Fruit fly (Drosophila melanogaster) whole organism, embryonic: ENCODE results near the gene Rab3-GAP.

Experiments
- Atf3 ChIP-seq: fragments of 200-800 bp; sonication (Bioruptor generic); optimal IDR thresholded peaks from 3 replicates; lab custom pipeline; 2016; ENCODE audit warnings: missing biosample characterization, missing genetic modification characterization
- C15 ChIP-seq: fragments of 200-800 bp; sonication (Bioruptor generic); IDR thresholded peaks from 3 replicates; pipeline ENCODE4 v1.3.6; 2022; ENCODE audit warnings: missing biosample characterization, missing genetic modification characterization
- CG10321 ChIP-seq: fragments of 200-800 bp; sonication (Bioruptor generic); IDR thresholded peaks from 2 replicates; pipeline ENCODE4 v1.3.6; 2022; ENCODE audit warnings: missing biosample characterization, missing genetic modification characterization
- CG11247 ChIP-seq: fragments of 200-800 bp; sonication (Bioruptor generic); IDR thresholded peaks from 2 replicates; pipeline ENCODE4 v1.3.6; 2022; ENCODE audit warnings: missing biosample characterization, missing genetic modification characterization
- CG11456 ChIP-seq: fragments of 200-800 bp; sonication (Bioruptor generic); IDR thresholded peaks from 3 replicates; pipeline ENCODE4 v1.3.6; 2022; ENCODE audit warnings: missing biosample characterization, missing genetic modification characterization
- CG11560 ChIP-seq: fragments of 200-800 bp; sonication (Bioruptor generic); IDR thresholded peaks from 3 replicates; pipeline ENCODE4 v1.3.6; 2022; ENCODE audit warnings: missing biosample characterization, missing genetic modification characterization
- CG12155 ChIP-seq: fragments of 200-800 bp; sonication (Bioruptor generic); optimal IDR thresholded peaks from 3 replicates; lab custom pipeline; 2016; ENCODE audit warnings: missing biosample characterization, missing genetic modification characterization
- CG13424 ChIP-seq: fragments of 200-800 bp; sonication (Bioruptor generic); optimal IDR thresholded peaks from 2 replicates; lab custom pipeline; 2019; ENCODE audit warnings: missing biosample characterization, mild to moderate bottlenecking, missing genetic modification characterization, moderate library complexity
- CG14710 ChIP-seq: fragments of 200-800 bp; sonication (Bioruptor generic); optimal IDR thresholded peaks from 3 replicates; lab custom pipeline; 2019; ENCODE audit warnings: missing biosample characterization, mild to moderate bottlenecking, missing genetic modification characterization, moderate library complexity
- CG16779 ChIP-seq: fragments of 200-800 bp; sonication (Bioruptor generic); IDR thresholded peaks from 2 replicates; pipeline ENCODE4 v1.3.6; 2022; ENCODE audit warnings: missing biosample characterization, missing genetic modification characterization
- CG2116 ChIP-seq: fragments of 200-800 bp; sonication (Bioruptor generic); optimal IDR thresholded peaks from 3 replicates; lab custom pipeline; 2018; ENCODE audit warnings: missing biosample characterization, mild to moderate bottlenecking, missing genetic modification characterization
- CG2202 ChIP-seq: fragments of 200-800 bp; sonication (Bioruptor generic); optimal IDR thresholded peaks from 2 replicates; lab custom pipeline; 2018; ENCODE audit warnings: missing biosample characterization, mild to moderate bottlenecking, missing genetic modification characterization
- CG31441 ChIP-seq: fragments of 200-800 bp; sonication (Bioruptor generic); IDR thresholded peaks from 2 replicates; pipeline ENCODE4 v1.3.6; 2022; ENCODE audit warnings: missing biosample characterization, missing genetic modification characterization
- CG3163 ChIP-seq: fragments of 200-800 bp; sonication (Bioruptor generic); optimal IDR thresholded peaks from 3 replicates; lab custom pipeline; 2016; ENCODE audit warnings: missing biosample characterization, missing genetic modification characterization
- CG32767 ChIP-seq: fragments of 200-800 bp; sonication (Bioruptor generic); IDR thresholded peaks from 2 replicates; pipeline ENCODE4 v1.3.6; 2022; ENCODE audit warnings: missing biosample characterization, missing genetic modification characterization
- CG7987 ChIP-seq: fragments of 200-800 bp; sonication (Bioruptor generic); optimal IDR thresholded peaks from 2 replicates; lab custom pipeline; 2018; ENCODE audit warnings: missing biosample characterization, mild to moderate bottlenecking, missing genetic modification characterization, moderate library complexity
- CG8924 ChIP-seq: fragments of 200-800 bp; optimal IDR thresholded peaks from 3 replicates; lab custom pipeline; 2019; ENCODE audit warnings: missing biosample characterization, mild to moderate bottlenecking, missing genetic modification characterization, moderate library complexity
- CG9437 ChIP-seq: fragments of 200-800 bp; sonication (Bioruptor generic); optimal IDR thresholded peaks from 2 replicates; lab custom pipeline; 2018; ENCODE audit warnings: missing biosample characterization, mild to moderate bottlenecking, missing genetic modification characterization
- Dfd ChIP-seq, 2 experiments: fragments of >200 bp; optimal IDR thresholded peaks; 2 replicates each; lab custom pipeline; 2017; ENCODE audit warnings: missing biosample characterization in 2 of 2, missing genetic modification characterization in 2 of 2
- E2f1 ChIP-seq: fragments of 200-800 bp; sonication (Bioruptor generic); IDR thresholded peaks from 2 replicates; pipeline ENCODE4 v1.3.6; 2022; ENCODE audit warnings: missing biosample characterization, missing genetic modification characterization
- Fer3 ChIP-seq: fragments of 200-800 bp; sonication (Bioruptor generic); optimal IDR thresholded peaks from 2 replicates; lab custom pipeline; 2018; ENCODE audit warnings: missing biosample characterization, mild to moderate bottlenecking, missing genetic modification characterization, moderate library complexity
- HLH3B ChIP-seq: fragments of 200-800 bp; sonication (Bioruptor generic); IDR thresholded peaks from 2 replicates; pipeline ENCODE4 v1.3.6; 2022; ENCODE audit warnings: missing biosample characterization, missing genetic modification characterization
- HLH54F ChIP-seq: fragments of 200-800 bp; sonication (Bioruptor generic); optimal IDR thresholded peaks from 3 replicates; lab custom pipeline; 2016; ENCODE audit warnings: missing biosample characterization, missing genetic modification characterization
- Hand ChIP-seq: fragments of 200-800 bp; sonication (Bioruptor generic); optimal IDR thresholded peaks from 2 replicates; lab custom pipeline; 2017; ENCODE audit warnings: mild to moderate bottlenecking, missing biosample characterization, missing genetic modification reagents, missing genetic modification characterization
- HmgD ChIP-seq: fragments of 200-800 bp; sonication (Bioruptor generic); optimal IDR thresholded peaks from 3 replicates; lab custom pipeline; 2016; ENCODE audit warnings: missing biosample characterization, missing genetic modification characterization
- Hr51 ChIP-seq, 2 experiments: fragments of 200-800 bp; sonication (Bioruptor generic); optimal IDR thresholded peaks; 2 replicates in 1 of 2; 3 replicates in 1 of 2; lab custom pipeline; 2016 to 2018; ENCODE audit warnings: missing biosample characterization in 2 of 2, missing genetic modification characterization in 2 of 2, mild to moderate bottlenecking in 1 of 2, moderate library complexity in 1 of 2
- Lim3 ChIP-seq: fragments of 200-800 bp; sonication (Bioruptor generic); IDR thresholded peaks from 2 replicates; pipeline ENCODE4 v1.3.6; 2022; ENCODE audit warnings: missing biosample characterization, missing genetic modification characterization
- MESR4 ChIP-seq: fragments of 200-800 bp; sonication (Bioruptor generic); optimal IDR thresholded peaks from 2 replicates; lab custom pipeline; 2018; ENCODE audit warnings: missing biosample characterization, mild to moderate bottlenecking, missing genetic modification characterization, moderate library complexity
- Mes4 ChIP-seq: fragments of 200-800 bp; sonication (Bioruptor generic); optimal IDR thresholded peaks from 2 replicates; lab custom pipeline; 2016; ENCODE audit warnings: missing biosample characterization, missing genetic modification characterization
- Oli ChIP-seq: fragments of 200-800 bp; sonication (Bioruptor generic); optimal IDR thresholded peaks from 2 replicates; lab custom pipeline; 2018; ENCODE audit warnings: missing biosample characterization, mild to moderate bottlenecking, missing genetic modification characterization, moderate library complexity
- Ptx1 ChIP-seq: fragments of 200-800 bp; sonication (Bioruptor generic); IDR thresholded peaks from 2 replicates; pipeline ENCODE4 v1.3.6; 2022; ENCODE audit warnings: missing biosample characterization, missing genetic modification characterization
- Spps ChIP-seq: fragments of 200-800 bp; sonication (Bioruptor generic); optimal IDR thresholded peaks from 2 replicates; lab custom pipeline; 2018; ENCODE audit warnings: missing biosample characterization, mild to moderate bottlenecking, missing genetic modification characterization
- Stat92E ChIP-seq, 3 experiments: fragments of >200 bp in 2 of 3; fragments of 200-800 bp in 1 of 3; sonication (Bioruptor generic) in 1 of 3; optimal IDR thresholded peaks; 2 replicates each; lab custom pipeline; 2017 to 2019; ENCODE audit warnings: missing biosample characterization in 3 of 3, missing genetic modification characterization in 3 of 3, mild to moderate bottlenecking in 1 of 3, moderate library complexity in 1 of 3
- Trl ChIP-seq, 3 experiments: fragments of >200 bp in 2 of 3; fragments of 200-800 bp in 1 of 3; sonication (Bioruptor generic) in 1 of 3; optimal IDR thresholded peaks; 2 replicates in 1 of 3; 3 replicates in 2 of 3; lab custom pipeline; 2016 to 2017; ENCODE audit warnings: missing biosample characterization in 1 of 3, missing genetic modification characterization in 1 of 3
- Usf ChIP-seq: fragments of 200-800 bp; sonication (Bioruptor generic); optimal IDR thresholded peaks from 2 replicates; lab custom pipeline; 2017; ENCODE audit warnings: missing genotype, missing biosample characterization, missing genetic modification characterization
- ac ChIP-seq: fragments of 200-800 bp; sonication (Bioruptor generic); optimal IDR thresholded peaks from 3 replicates; lab custom pipeline; 2017; ENCODE audit warnings: missing biosample characterization, mild to moderate bottlenecking, missing genetic modification characterization
- ci ChIP-seq: fragments of 200-800 bp; sonication (Bioruptor generic); IDR thresholded peaks from 3 replicates; pipeline ENCODE4 v1.3.6; 2022; ENCODE audit warnings: missing biosample characterization, missing genetic modification characterization
- dan ChIP-seq: fragments of 200-800 bp; sonication (Bioruptor generic); IDR thresholded peaks from 2 replicates; pipeline ENCODE4 v1.3.6; 2022; ENCODE audit warnings: missing biosample characterization, missing genetic modification characterization
- emc ChIP-seq: fragments of 200-800 bp; sonication (Bioruptor generic); optimal IDR thresholded peaks from 2 replicates; lab custom pipeline; 2016; ENCODE audit warnings: missing biosample characterization, missing genetic modification characterization
- gsb-n ChIP-seq: fragments of 200-800 bp; sonication (Bioruptor generic); optimal IDR thresholded peaks from 3 replicates; lab custom pipeline; 2018; ENCODE audit warnings: missing biosample characterization, mild to moderate bottlenecking, missing genetic modification characterization
- ken ChIP-seq: fragments of 200-800 bp; sonication (Bioruptor generic); IDR thresholded peaks from 3 replicates; pipeline ENCODE4 v1.3.6; 2022; ENCODE audit warnings: missing biosample characterization, missing genetic modification characterization
- nom ChIP-seq: fragments of 200-800 bp; sonication (Bioruptor generic); optimal IDR thresholded peaks from 2 replicates; lab custom pipeline; 2017; ENCODE audit warnings: missing biosample characterization, missing genetic modification characterization, mild to moderate bottlenecking, moderate library complexity, missing genetic modification reagents
- p53 ChIP-seq: fragments of 200-800 bp; sonication (Bioruptor generic); optimal IDR thresholded peaks from 2 replicates; lab custom pipeline; 2016; ENCODE audit warnings: missing biosample characterization, missing genetic modification characterization
- pita ChIP-seq: fragments of 200-800 bp; sonication (Bioruptor generic); optimal IDR thresholded peaks from 2 replicates; lab custom pipeline; 2017; ENCODE audit warnings: missing biosample characterization, mild to moderate bottlenecking, missing genetic modification characterization
- rib ChIP-seq: fragments of 200-800 bp; sonication (Bioruptor generic); IDR thresholded peaks from 2 replicates; pipeline ENCODE4 v1.3.6; 2022; ENCODE audit warnings: missing biosample characterization, missing genetic modification characterization
- row ChIP-seq: fragments of 200-800 bp; sonication (Bioruptor generic); IDR thresholded peaks from 3 replicates; pipeline ENCODE4 v1.3.6; 2022; ENCODE audit warnings: missing biosample characterization, missing genetic modification characterization
- scrt ChIP-seq: fragments of 200-800 bp; sonication (Bioruptor generic); optimal IDR thresholded peaks from 2 replicates; lab custom pipeline; 2018; ENCODE audit warnings: missing biosample characterization, mild to moderate bottlenecking, missing genetic modification characterization, moderate library complexity
- unpg ChIP-seq: fragments of 200-800 bp; sonication (Bioruptor generic); optimal IDR thresholded peaks from 3 replicates; lab custom pipeline; 2018; ENCODE audit warnings: missing biosample characterization, mild to moderate bottlenecking, missing genetic modification characterization, moderate library complexity

Gene Rab3-GAP

dm6 chr2L:12045941-12046855 is 16.8 kb downstream of the Rab3-GAP start, which contains the start of gene CG6770 (continued):
- TF ChIP-seq CG2116 (GFP tag; lab: Kevin White, UChicago) = peak; percentile 53
- TF ChIP-seq rib (GFP tag; lab: Robert Waterston, UW) = peak; percentile 78; the same call in 1 of the 2 replicates
- peak; percentile 42 for TF ChIP-seq CG7987 (GFP tag; lab: Kevin White, UChicago)
- TF ChIP-seq Atf3 = no peak
- TF ChIP-seq CG14710 = peak; percentile 36
- TF ChIP-seq CG8924 (tag; lab: Kevin White, UChicago) = peak; percentile 87
- peak; percentile 81 for TF ChIP-seq HLH3B (GFP tag; lab: Robert Waterston, UW)
- TF ChIP-seq CG11247 = peak; percentile 82
- peak; percentile 87 for TF ChIP-seq scrt (GFP tag; lab: Kevin White, UChicago)
- peak; percentile 45 for TF ChIP-seq gsb-n
- TF ChIP-seq ci (GFP tag; lab: Robert Waterston, UW) = peak; percentile 89
- peak; percentile 84 for TF ChIP-seq E2f1
- TF ChIP-seq Stat92E (GFP tag; optimal IDR thresholded peaks at IDR 0.05; lab: Kevin White, UChicago) = no peak
- TF ChIP-seq C15 = 0 out of 3 replicates have a peak, but pooled peaks have one; percentile 51
- no peak for TF ChIP-seq dan (GFP tag; lab: Robert Waterston, UW)
- TF ChIP-seq CG11560 (tag; lab: Robert Waterston, UW) = no peak; the same call in 2 of the 3 replicates
- TF ChIP-seq CG16779 = peak; percentile 59
- TF ChIP-seq nom (GFP tag; lab: Kevin White, UChicago) = peak; percentile 70
- no peak for TF ChIP-seq CG2202 (tag; lab: Kevin White, UChicago)
- peak; percentile 49 for TF ChIP-seq Spps
- peak; percentile 94 for TF ChIP-seq row (GFP tag; lab: Robert Waterston, UW)
- peak; percentile 89 for TF ChIP-seq unpg
- TF ChIP-seq HLH54F (GFP tag; lab: Kevin White, UChicago) = peak; percentile 39
- peak; percentile 77 for TF ChIP-seq CG9437 (GFP tag; lab: Kevin White, UChicago)
- TF ChIP-seq Dfd (GFP tag; optimal IDR thresholded peaks at IDR 0.05; lab: Kevin White, UChicago) = no peak
- TF ChIP-seq Mes4 (GFP tag; lab: Kevin White, UChicago) = no peak
- peak; percentile 28 for TF ChIP-seq ac
- peak; percentile 77 for TF ChIP-seq Oli (tag; lab: Kevin White, UChicago)
- TF ChIP-seq Lim3 (GFP tag; lab: Robert Waterston, UW) = no peak
- TF ChIP-seq Ptx1 (GFP tag; lab: Robert Waterston, UW) = peak; percentile 84
- TF ChIP-seq Hand (GFP tag; lab: Kevin White, UChicago) = peak; percentile 92
- TF ChIP-seq Fer3 = peak; percentile 89
- peak; percentile 73 for TF ChIP-seq ken
- TF ChIP-seq CG31441 (GFP tag; lab: Robert Waterston, UW) = peak; percentile 81
- TF ChIP-seq CG32767 (GFP tag; lab: Robert Waterston, UW) = peak; percentile 78
- peak; percentile 86 for TF ChIP-seq CG13424 (tag; lab: Kevin White, UChicago)
- peak; percentile 60 for TF ChIP-seq CG12155
- TF ChIP-seq CG3163 = peak; percentile 16
- TF ChIP-seq emc (GFP tag; lab: Kevin White, UChicago) = peak; percentile 11
- no peak for TF ChIP-seq HmgD (GFP tag; lab: Kevin White, UChicago)
- TF ChIP-seq MESR4 (GFP tag; lab: Kevin White, UChicago) = no peak
- TF ChIP-seq Trl (optimal IDR thresholded peaks at IDR 0.05; lab: Kevin White, UChicago) = peak; percentile 41 to 74
- TF ChIP-seq Trl (GFP tag; optimal IDR thresholded peaks at IDR 0.05; lab: Kevin White, UChicago) = peak; percentile 43
- TF ChIP-seq p53 = peak; percentile 4
- peak; percentile 46 to 83 for TF ChIP-seq Hr51 (GFP tag; optimal IDR thresholded peaks at IDR 0.05; lab: Kevin White, UChicago)
- TF ChIP-seq Usf (GFP tag; lab: Kevin White, UChicago) = peak; percentile 22
- TF ChIP-seq pita (GFP tag; lab: Kevin White, UChicago) = no peak
- peak; percentile 66; the same call in 1 of the 2 replicates for TF ChIP-seq CG10321 (GFP tag; lab: Robert Waterston, UW)
- peak; percentile 77; the same call in 2 of the 3 replicates for TF ChIP-seq CG11456 (GFP tag; lab: Robert Waterston, UW)
